Worm (Caenorhabditis elegans): ENCODE results near the gene lgc-5.
A peak's percentile ranks its signal among the peaks of the same experiment; 100 is the strongest.

lgc-5 gene

DNA sequence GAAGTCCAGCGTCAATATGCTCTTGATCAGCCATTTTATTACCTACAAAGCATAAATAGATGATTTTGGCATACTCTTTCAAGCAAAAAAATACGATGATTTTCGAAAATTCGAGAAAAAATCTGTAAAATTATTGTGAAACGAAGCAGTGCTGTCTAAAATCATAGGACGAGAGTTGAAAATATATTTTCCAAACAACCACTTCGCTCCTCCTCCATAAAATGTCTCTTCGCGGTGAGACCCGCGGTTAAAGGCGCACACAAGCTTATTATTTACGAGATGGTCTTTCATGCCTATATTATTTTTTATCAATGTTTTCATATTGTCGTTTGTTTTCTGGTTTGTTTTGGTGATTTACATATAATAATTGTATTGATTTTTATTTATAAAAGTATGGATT is 36.8 kb downstream of the lgc-5 start, which contains the start of gene nap-1 (continued):
- TF ChIP-seq snpc-1.3 (tag; optimal IDR thresholded peaks at IDR 0.05; ENCODE audit: insufficient read depth) (peak; percentile 6), mel-28 (tag; optimal IDR thresholded peaks at IDR 0.05; ENCODE audit: borderline replicate concordance) (no peak), snpc-4 (GFP tag; optimal IDR thresholded peaks at IDR 0.05) (no peak), snpc-4 (tag; optimal IDR thresholded peaks at IDR 0.05) (peak in 2 of 4 experiments; percentile 53 to 80), nhr-80 (tag; optimal IDR thresholded peaks at IDR 0.05) (peak; percentile 58), attf-3 (GFP tag; conservative IDR thresholded peaks at IDR 0.05) (no peak), rcor-1 (GFP tag; IDR thresholded peaks at IDR 0.05) (peak; percentile 51; the same call in 1 of the 2 replicates)

DNA sequence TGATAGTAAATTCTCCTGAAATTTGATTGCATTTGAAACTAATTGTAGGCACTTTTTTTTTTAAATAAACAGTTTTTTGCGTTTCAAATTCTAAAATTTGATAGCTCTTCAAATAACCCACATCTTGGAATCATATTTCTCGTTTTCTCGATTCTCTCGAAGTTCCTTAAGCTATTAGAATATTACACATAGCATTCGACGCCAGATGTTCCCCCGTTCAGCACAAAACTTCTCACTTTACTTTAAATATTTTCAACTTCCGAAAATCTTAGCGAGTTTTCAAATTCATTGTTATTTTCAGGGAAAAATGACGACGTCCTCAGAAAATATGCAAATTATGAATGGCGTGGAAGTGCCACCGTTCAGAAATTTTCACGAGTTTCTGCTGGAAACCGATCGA is 37.2 kb downstream of the lgc-5 start, which contains the start of gene praf-3:
Gene praf-3, plus strand, starts transcription at position 301 of the 400 bp plus-strand sequence.
- TF ChIP-seq lin-54 (GFP tag; optimal IDR thresholded peaks at IDR 0.05) (no peak), B0035.1 (tag; optimal IDR thresholded peaks at IDR 0.05) (no peak), lin-26 (GFP tag; IDR thresholded peaks at IDR 0.05) (no peak), madf-3 (GFP tag; IDR thresholded peaks at IDR 0.05) (no peak), mxl-1 (tag; optimal IDR thresholded peaks at IDR 0.05) (no peak), hsf-1 (GFP tag; IDR thresholded peaks at IDR 0.05) (no peak), lsl-1 (GFP tag; optimal IDR thresholded peaks at IDR 0.05) (no peak), Y79H2A.3 (GFP tag; conservative IDR thresholded peaks at IDR 0.05) (no peak)

DNA sequence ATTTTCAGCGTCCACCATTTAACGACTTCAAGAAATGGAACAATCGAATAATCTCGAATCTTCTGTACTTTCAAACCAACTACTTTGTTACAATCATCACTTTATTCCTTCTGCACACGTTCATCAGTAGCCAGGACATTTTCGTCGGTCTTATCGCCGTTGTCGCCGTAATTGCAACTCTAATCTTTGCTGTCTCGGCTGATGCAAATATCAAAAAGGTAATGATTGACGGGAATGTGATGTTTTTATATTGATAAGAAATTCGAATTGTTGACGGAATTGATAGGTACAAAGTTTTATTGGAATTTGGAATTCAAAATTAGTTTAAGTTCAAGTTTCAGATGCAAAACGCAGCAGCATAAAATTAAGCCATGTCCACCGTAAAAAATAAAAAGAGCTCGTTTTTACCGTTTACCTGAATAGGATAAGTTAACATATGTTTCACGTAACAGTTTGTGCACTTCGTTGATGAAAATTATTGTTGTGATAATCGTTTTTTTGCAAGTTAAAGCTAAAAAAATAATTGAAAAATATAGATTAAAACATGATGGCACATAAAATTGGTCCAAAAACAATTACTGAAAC is 37.9 kb downstream of the lgc-5 start:
- TF ChIP-seq cebp-1 (GFP tag; IDR thresholded peaks at IDR 0.05) (no peak), cebp-1 (tag; optimal IDR thresholded peaks at IDR 0.05) (no peak), let-607 (tag; optimal IDR thresholded peaks at IDR 0.05) (peak in 1 of 2 experiments; percentile 40), unc-130 (GFP tag; optimal IDR thresholded peaks at IDR 0.05) (no peak), F23B12.7 (tag; optimal IDR thresholded peaks at IDR 0.05; ENCODE audit: insufficient read depth) (no peak), nhr-80 (tag; optimal IDR thresholded peaks at IDR 0.05) (peak; percentile 93), dpff-1 (tag; optimal IDR thresholded peaks at IDR 0.05) (no peak), madf-3 (GFP tag; IDR thresholded peaks at IDR 0.05) (no peak), snpc-1.3 (tag; optimal IDR thresholded peaks at IDR 0.05; ENCODE audit: insufficient read depth) (no peak), tbp1 (GFP tag; optimal IDR thresholded peaks at IDR 0.05) (peak; percentile 24), ceh-100 (GFP tag; IDR thresholded peaks at IDR 0.05) (no peak), aptf-3 (GFP tag; IDR thresholded peaks at IDR 0.05) (no peak), F52B5.7 (tag; optimal IDR thresholded peaks at IDR 0.05) (no peak), unc-62 (GFP tag; optimal IDR thresholded peaks at IDR 0.05) (peak; percentile 54), B0336.3 (GFP tag; IDR thresholded peaks at IDR 0.05) (no peak), mcd-1 (GFP tag; IDR thresholded peaks at IDR 0.05) (no peak), ztf-28 (GFP tag; IDR thresholded peaks at IDR 0.05) (no peak), F33H1.4 (GFP tag; IDR thresholded peaks at IDR 0.05) (no peak), ama-1 (optimal IDR thresholded peaks at IDR 0.05) (no peak), ama-1 (GFP tag; optimal IDR thresholded peaks at IDR 0.05) (no peak)

DNA sequence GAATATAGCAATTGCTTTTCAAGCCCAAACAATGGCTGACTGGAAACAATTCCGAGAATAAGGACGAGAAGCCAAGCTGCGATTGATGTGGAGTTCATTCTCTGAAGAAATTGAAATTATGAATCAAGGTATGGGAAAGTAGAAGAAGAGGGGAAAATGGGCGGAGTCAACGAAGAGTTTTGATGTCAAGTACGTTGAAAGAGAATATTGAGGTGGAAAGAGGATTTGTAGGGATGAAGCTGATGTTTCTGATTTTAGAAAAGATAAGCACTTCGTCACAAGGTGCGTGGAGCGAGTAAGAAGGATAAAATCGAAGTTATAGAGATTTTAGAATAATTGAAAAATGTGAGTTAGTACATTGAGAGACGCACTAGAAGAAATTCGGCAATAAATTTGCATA is 40.2 kb downstream of the lgc-5 start, which contains the start of gene D2096.9:
Gene D2096.9, minus strand, starts transcription at position 101 of the 400 bp plus-strand sequence.
- TF ChIP-seq B0035.1 (tag; optimal IDR thresholded peaks at IDR 0.05) (no peak), ztf-18 (tag; optimal IDR thresholded peaks at IDR 0.05) (no peak), F23B12.7 (tag; optimal IDR thresholded peaks at IDR 0.05; ENCODE audit: insufficient read depth) (no peak), ztf-3 (GFP tag; optimal IDR thresholded peaks at IDR 0.05) (no peak), hmg-20 (GFP tag; IDR thresholded peaks at IDR 0.05) (no peak), madf-10 (tag; optimal IDR thresholded peaks at IDR 0.05) (no peak), let-607 (tag; optimal IDR thresholded peaks at IDR 0.05) (no peak)
